Fruit fly (Drosophila melanogaster): ENCODE data around the gene Gs1.

DNA sequence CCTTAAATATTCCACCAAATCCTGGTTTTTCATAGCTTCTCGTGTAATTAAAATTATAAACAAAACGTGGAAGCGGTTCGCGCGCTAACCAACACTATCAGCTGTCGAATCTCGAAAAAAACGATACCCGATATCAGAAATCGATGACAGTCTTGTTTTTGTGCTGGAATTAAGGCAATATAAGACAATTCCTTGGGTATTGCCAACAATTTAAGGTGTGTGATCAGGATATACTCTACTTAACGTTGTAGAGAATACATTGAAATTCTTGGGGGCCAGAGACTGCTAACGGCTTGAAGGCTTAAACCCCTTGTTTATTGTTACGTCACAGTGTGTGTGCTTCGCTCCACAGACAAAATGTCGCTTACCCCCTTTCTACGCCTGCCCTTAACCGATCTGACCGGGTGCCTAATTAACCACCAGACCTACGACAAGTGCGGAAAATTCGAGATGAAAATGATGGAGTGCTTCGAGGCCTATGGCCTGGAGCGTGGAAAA, 23.4 kb downstream of the Gs1 start, which contains the start of gene Pus10:
- TF ChIP-seq Hr39 (GFP tag; optimal IDR thresholded peaks at IDR 0.05) (no peak), fd59A (GFP tag; optimal IDR thresholded peaks at IDR 0.05) (no peak), CG8119 (GFP tag; IDR thresholded peaks at IDR 0.05) (no peak), dsx (GFP tag; optimal IDR thresholded peaks at IDR 0.05; ENCODE audit: poor library complexity, severe bottlenecking) (no peak)
